Fruit fly (Drosophila melanogaster) whole organism, embryonic: Measurements from ENCODE around the gene CG2972.

Experiments used
- Abd-B ChIP-seq: fragments of 200-800 bp; sonication (Bioruptor generic); optimal IDR thresholded peaks from 2 replicates; lab custom pipeline; 2018; ENCODE audit warnings: missing biosample characterization, mild to moderate bottlenecking, missing genetic modification characterization, moderate library complexity
- Blimp-1 ChIP-seq: fragments of 200-800 bp; sonication (Bioruptor generic); optimal IDR thresholded peaks from 3 replicates; lab custom pipeline; 2018; ENCODE audit warnings: missing biosample characterization, missing genetic modification characterization, mild to moderate bottlenecking, moderate library complexity, missing genetic modification reagents
- CG10462 ChIP-seq: fragments of 200-800 bp; sonication (Bioruptor generic); optimal IDR thresholded peaks from 2 replicates; lab custom pipeline; 2016; ENCODE audit warnings: missing biosample characterization, missing genetic modification characterization
- CG1233 ChIP-seq: fragments of 200-800 bp; sonication (Bioruptor generic); optimal IDR thresholded peaks from 4 replicates; lab custom pipeline; 2018; ENCODE audit warnings: missing biosample characterization, mild to moderate bottlenecking, missing genetic modification characterization
- CG13123 ChIP-seq: fragments of 200-800 bp; sonication (Bioruptor generic); optimal IDR thresholded peaks from 2 replicates; lab custom pipeline; 2016; ENCODE audit warnings: missing biosample characterization, missing genetic modification characterization
- CG1603 ChIP-seq: fragments of 200-800 bp; sonication (Bioruptor generic); optimal IDR thresholded peaks from 2 replicates; lab custom pipeline; 2019; ENCODE audit warnings: missing biosample characterization, mild to moderate bottlenecking, missing genetic modification characterization, moderate library complexity
- CG16813 ChIP-seq: fragments of 200-800 bp; sonication (Bioruptor generic); IDR thresholded peaks from 3 replicates; pipeline ENCODE4 v1.3.6; 2022; ENCODE audit warnings: missing biosample characterization, missing genetic modification characterization; ENCODE audit not compliant: partially characterized antibody
- CG16815 ChIP-seq: fragments of 200-800 bp; sonication (Bioruptor generic); optimal IDR thresholded peaks from 3 replicates; lab custom pipeline; 2017; ENCODE audit warnings: missing biosample characterization, mild to moderate bottlenecking, missing genetic modification characterization
- CG16863 ChIP-seq: fragments of 200-800 bp; sonication (Bioruptor generic); optimal IDR thresholded peaks from 3 replicates; lab custom pipeline; 2016; ENCODE audit warnings: missing biosample characterization, missing genetic modification characterization
- CG18619 ChIP-seq: fragments of 200-800 bp; sonication (Bioruptor generic); optimal IDR thresholded peaks from 3 replicates; lab custom pipeline; 2017; ENCODE audit warnings: missing biosample characterization, mild to moderate bottlenecking, missing genetic modification characterization
- CG2199 ChIP-seq: fragments of 200-800 bp; sonication (Bioruptor generic); IDR thresholded peaks from 3 replicates; pipeline ENCODE4 v1.3.6; 2022; ENCODE audit warnings: missing biosample characterization, missing genetic modification characterization
- CG2202 ChIP-seq: fragments of 200-800 bp; sonication (Bioruptor generic); optimal IDR thresholded peaks from 2 replicates; lab custom pipeline; 2018; ENCODE audit warnings: missing biosample characterization, mild to moderate bottlenecking, missing genetic modification characterization
- CG31224 ChIP-seq: fragments of 200-800 bp; sonication (Bioruptor generic); IDR thresholded peaks from 2 replicates; pipeline ENCODE4 v1.3.6; 2022; ENCODE audit warnings: missing biosample characterization, missing genetic modification characterization
- CG4854 ChIP-seq: fragments of 200-800 bp; sonication (Bioruptor generic); optimal IDR thresholded peaks from 2 replicates; lab custom pipeline; 2016; ENCODE audit warnings: missing biosample characterization, missing genetic modification characterization, inconsistent platforms
- CG6654 ChIP-seq: fragments of 200-800 bp; sonication (Bioruptor generic); optimal IDR thresholded peaks from 2 replicates; lab custom pipeline; 2017; ENCODE audit warnings: missing biosample characterization, mild to moderate bottlenecking, missing genetic modification characterization
- CG6813 ChIP-seq: fragments of 200-800 bp; sonication (Bioruptor generic); optimal IDR thresholded peaks from 2 replicates; lab custom pipeline; 2017; ENCODE audit warnings: missing biosample characterization, missing genetic modification characterization, mild to moderate bottlenecking, moderate library complexity, missing genetic modification reagents
- CG9797 ChIP-seq: fragments of 200-800 bp; sonication (Bioruptor generic); optimal IDR thresholded peaks from 3 replicates; lab custom pipeline; 2018; ENCODE audit warnings: missing biosample characterization, mild to moderate bottlenecking, missing genetic modification characterization
- D19A ChIP-seq: fragments of 200-800 bp; optimal IDR thresholded peaks from 3 replicates; lab custom pipeline; 2019; ENCODE audit warnings: missing biosample characterization, mild to moderate bottlenecking, missing genetic modification characterization, moderate library complexity
- D19B ChIP-seq: fragments of 200-800 bp; sonication (Bioruptor generic); optimal IDR thresholded peaks from 2 replicates; lab custom pipeline; 2017; ENCODE audit warnings: missing biosample characterization, mild to moderate bottlenecking, missing genetic modification characterization
- Dip2 ChIP-seq: fragments of 200-800 bp; sonication (Bioruptor generic); IDR thresholded peaks from 2 replicates; pipeline ENCODE4 v1.3.6; 2022; ENCODE audit warnings: missing biosample characterization, missing genetic modification characterization
- HLH4C ChIP-seq: fragments of 200-800 bp; sonication (Bioruptor generic); IDR thresholded peaks from 3 replicates; pipeline ENCODE4 v1.3.6; 2022; ENCODE audit warnings: missing biosample characterization, missing genetic modification characterization; ENCODE audit not compliant: partially characterized antibody
- Lim3 ChIP-seq: fragments of 200-800 bp; sonication (Bioruptor generic); IDR thresholded peaks from 2 replicates; pipeline ENCODE4 v1.3.6; 2022; ENCODE audit warnings: missing biosample characterization, missing genetic modification characterization
- MESR4 ChIP-seq: fragments of 200-800 bp; sonication (Bioruptor generic); optimal IDR thresholded peaks from 2 replicates; lab custom pipeline; 2018; ENCODE audit warnings: missing biosample characterization, mild to moderate bottlenecking, missing genetic modification characterization, moderate library complexity
- Myb ChIP-seq: fragments of 200-800 bp; sonication (Bioruptor generic); optimal IDR thresholded peaks from 2 replicates; lab custom pipeline; 2016; ENCODE audit warnings: missing biosample characterization, missing genetic modification characterization
- Pdp1 ChIP-seq, 2 experiments: fragments of 200-800 bp; sonication (Bioruptor generic); optimal IDR thresholded peaks; 3 replicates each; lab custom pipeline; 2016; ENCODE audit warnings: missing biosample characterization in 2 of 2, missing genetic modification characterization in 2 of 2, mild to moderate bottlenecking in 1 of 2, moderate library complexity in 1 of 2
- Rfx ChIP-seq: fragments of 200-800 bp; sonication (Bioruptor generic); IDR thresholded peaks from 2 replicates; pipeline ENCODE4 v1.3.6; 2022; ENCODE audit warnings: missing biosample characterization, missing genetic modification characterization
- Sox100B ChIP-seq: fragments of 200-800 bp; sonication (Bioruptor generic); optimal IDR thresholded peaks from 3 replicates; lab custom pipeline; 2018; ENCODE audit warnings: missing biosample characterization, mild to moderate bottlenecking, missing genetic modification characterization
- Sox102F ChIP-seq: fragments of 200-800 bp; sonication (Bioruptor generic); optimal IDR thresholded peaks from 2 replicates; lab custom pipeline; 2018; ENCODE audit warnings: missing biosample characterization, mild to moderate bottlenecking, missing genetic modification characterization, moderate library complexity
- chinmo ChIP-seq: fragments of 200-800 bp; sonication (Bioruptor generic); IDR thresholded peaks from 4 replicates; pipeline ENCODE4 v1.3.6; 2022; ENCODE audit warnings: missing biosample characterization, missing genetic modification characterization; ENCODE audit not compliant: partially characterized antibody
- dysf ChIP-seq: fragments of 200-800 bp; sonication (Bioruptor generic); IDR thresholded peaks from 3 replicates; pipeline ENCODE4 v1.3.6; 2022; ENCODE audit warnings: missing biosample characterization, missing genetic modification characterization
- ems ChIP-seq: fragments of 200-800 bp; sonication (Bioruptor generic); optimal IDR thresholded peaks from 3 replicates; lab custom pipeline; 2016; ENCODE audit warnings: missing biosample characterization, missing genetic modification characterization
- en ChIP-seq: fragments of 200-800 bp; sonication (Bioruptor generic); optimal IDR thresholded peaks from 2 replicates; lab custom pipeline; 2016; ENCODE audit warnings: missing biosample characterization, missing genetic modification characterization
- eve ChIP-seq, 2 experiments: fragments of >200 bp; optimal IDR thresholded peaks; 2 replicates each; lab custom pipeline; 2017; ENCODE audit warnings: missing biosample characterization in 2 of 2, missing genetic modification characterization in 2 of 2
- exex ChIP-seq: fragments of 200-800 bp; sonication (Bioruptor generic); optimal IDR thresholded peaks from 4 replicates; lab custom pipeline; 2018; ENCODE audit warnings: missing biosample characterization, mild to moderate bottlenecking, missing genetic modification characterization, moderate library complexity
- grn ChIP-seq: fragments of 200-800 bp; sonication (Bioruptor generic); optimal IDR thresholded peaks from 3 replicates; lab custom pipeline; 2017; ENCODE audit warnings: missing biosample characterization, missing genetic modification characterization
- gro ChIP-seq: fragments of 200-800 bp; sonication (Bioruptor generic); optimal IDR thresholded peaks from 2 replicates; lab custom pipeline; 2016; ENCODE audit warnings: missing biosample characterization, missing genetic modification characterization
- hb ChIP-seq: fragments of 200-800 bp; sonication (Bioruptor generic); IDR thresholded peaks from 3 replicates; pipeline ENCODE4 v1.3.6; 2022; ENCODE audit warnings: missing biosample characterization, missing genetic modification characterization; ENCODE audit not compliant: partially characterized antibody
- nmo ChIP-seq: fragments of 200-800 bp; sonication (Bioruptor generic); optimal IDR thresholded peaks from 2 replicates; lab custom pipeline; 2018; ENCODE audit warnings: missing biosample characterization, mild to moderate bottlenecking, missing genetic modification characterization, moderate library complexity
- peb ChIP-seq: fragments of 200-800 bp; sonication (Bioruptor generic); IDR thresholded peaks from 2 replicates; pipeline ENCODE4 v1.3.6; 2022; ENCODE audit warnings: missing biosample characterization, missing genetic modification characterization
- pfk ChIP-seq: fragments of 200-800 bp; sonication (Bioruptor generic); optimal IDR thresholded peaks from 2 replicates; lab custom pipeline; 2018; ENCODE audit warnings: missing biosample characterization, mild to moderate bottlenecking, missing genetic modification characterization, moderate library complexity
- pho ChIP-seq: fragments of 200-800 bp; sonication (Bioruptor generic); optimal IDR thresholded peaks from 2 replicates; lab custom pipeline; 2016; ENCODE audit warnings: missing biosample characterization, missing genetic modification characterization
- pros ChIP-seq: fragments of 200-800 bp; sonication (Bioruptor generic); optimal IDR thresholded peaks from 3 replicates; lab custom pipeline; 2019; ENCODE audit warnings: missing biosample characterization, mild to moderate bottlenecking, missing genetic modification characterization, moderate library complexity
- so ChIP-seq: fragments of 200-800 bp; sonication (Bioruptor generic); IDR thresholded peaks from 3 replicates; pipeline ENCODE4 v1.3.6; 2022; ENCODE audit warnings: missing biosample characterization, missing genetic modification characterization
- ssp ChIP-seq: fragments of 200-800 bp; sonication (Bioruptor generic); IDR thresholded peaks from 2 replicates; pipeline ENCODE4 v1.3.6; 2022; ENCODE audit warnings: missing biosample characterization, missing genetic modification characterization
- trh ChIP-seq: fragments of 200-800 bp; sonication (Bioruptor generic); optimal IDR thresholded peaks from 2 replicates; lab custom pipeline; 2016; ENCODE audit warnings: missing biosample characterization, missing genetic modification characterization
- tup ChIP-seq: fragments of 200-800 bp; sonication (Bioruptor generic); optimal IDR thresholded peaks from 2 replicates; lab custom pipeline; 2016; ENCODE audit warnings: missing biosample characterization, mild to moderate bottlenecking, missing genetic modification characterization, moderate library complexity
- zen2 ChIP-seq: fragments of 200-800 bp; sonication (Bioruptor generic); IDR thresholded peaks from 3 replicates; pipeline ENCODE4 v1.3.6; 2022; ENCODE audit warnings: missing biosample characterization, missing genetic modification characterization; ENCODE audit not compliant: partially characterized antibody
- zf30C ChIP-seq: fragments of 200-800 bp; sonication (Bioruptor generic); optimal IDR thresholded peaks from 3 replicates; lab custom pipeline; 2018; ENCODE audit warnings: missing biosample characterization, mild to moderate bottlenecking, missing genetic modification characterization

CG2972 gene

DNA sequence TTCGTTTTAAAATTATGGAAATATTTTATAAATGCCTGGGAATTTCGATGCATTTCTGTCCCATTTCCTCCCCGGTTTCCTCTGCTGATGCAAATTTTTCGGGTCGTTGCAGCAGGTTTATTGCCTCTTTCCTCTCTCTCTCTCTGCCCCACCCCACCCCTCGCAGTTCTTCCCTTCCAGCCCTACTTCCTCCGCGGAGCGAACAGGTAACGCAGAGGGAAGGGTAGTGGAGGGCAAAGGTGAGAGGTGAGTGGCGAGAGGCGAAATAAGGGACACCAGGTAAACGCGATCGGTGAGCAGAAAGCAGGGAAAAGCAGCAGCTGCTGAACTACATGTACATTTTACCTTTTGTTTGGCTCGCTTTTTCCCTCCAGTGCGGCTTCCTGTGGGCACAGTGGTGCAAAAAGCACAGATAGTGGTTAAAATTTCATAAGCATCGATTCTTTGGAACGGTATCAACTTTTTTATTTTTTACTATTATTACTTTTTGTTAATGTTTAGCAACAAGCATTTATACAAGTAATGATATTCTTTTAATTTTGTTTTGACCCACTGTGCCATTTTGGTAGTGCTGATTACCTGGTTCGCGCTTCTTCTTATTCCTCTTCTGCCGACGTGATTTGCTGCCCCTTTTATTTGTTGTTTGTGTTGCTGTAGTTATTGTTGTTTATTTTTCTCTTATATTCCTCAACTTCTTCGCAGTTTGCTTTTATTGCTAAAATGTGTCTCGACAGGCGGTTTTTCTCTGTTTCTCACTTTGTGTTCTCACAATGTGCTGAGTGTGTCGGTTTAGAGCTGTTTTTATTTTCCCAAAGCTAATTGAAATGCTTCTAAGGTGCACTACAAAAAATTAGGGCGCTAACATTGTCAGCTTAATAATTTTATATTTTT lies 5.3 kb downstream of the CG2972 start (continued):
- TF ChIP-seq CG16815 (GFP tag; lab: Kevin White, UChicago): peak; percentile 61
- TF ChIP-seq zf30C (GFP tag; lab: Kevin White, UChicago): no peak
- no peak for TF ChIP-seq CG16863 (GFP tag; lab: Kevin White, UChicago)
- no peak for TF ChIP-seq gro (GFP tag; lab: Kevin White, UChicago)
- peak; percentile 71 for TF ChIP-seq dysf (GFP tag; lab: Robert Waterston, UW)
- TF ChIP-seq pros (GFP tag; lab: Kevin White, UChicago): peak; percentile 85
- peak; percentile 34 for TF ChIP-seq D19A
- no peak for TF ChIP-seq exex (tag; lab: Kevin White, UChicago)
- TF ChIP-seq Sox100B (GFP tag; lab: Kevin White, UChicago): no peak
- TF ChIP-seq hb: no peak
- no peak for TF ChIP-seq HLH4C (GFP tag; lab: Robert Waterston, UW)
- peak; percentile 65 for TF ChIP-seq Sox102F (GFP tag; lab: Kevin White, UChicago)
- peak; percentile 30 for TF ChIP-seq CG4854 (GFP tag; lab: Kevin White, UChicago)
- peak; percentile 63 for TF ChIP-seq Rfx (GFP tag; lab: Robert Waterston, UW)
- peak; percentile 9 for TF ChIP-seq tup
- no peak for TF ChIP-seq Dip2 (GFP tag; lab: Robert Waterston, UW)
- peak; percentile 39 for TF ChIP-seq CG1233 (GFP tag; lab: Kevin White, UChicago)
- TF ChIP-seq peb: peak; percentile 29; the same call in 1 of the 2 replicates
- no peak for TF ChIP-seq pfk
- TF ChIP-seq CG10462: no peak
- no peak for TF ChIP-seq MESR4 (GFP tag; lab: Kevin White, UChicago)
- TF ChIP-seq Pdp1 (GFP tag; optimal IDR thresholded peaks at IDR 0.05; lab: Kevin White, UChicago): peak; percentile 36 to 39
- TF ChIP-seq nmo: peak; percentile 59
- peak; percentile 57 for TF ChIP-seq CG6813 (GFP tag; lab: Kevin White, UChicago)
- TF ChIP-seq ssp (GFP tag; lab: Robert Waterston, UW): peak; percentile 36; the same call in 1 of the 2 replicates
- TF ChIP-seq en: no peak
- peak; percentile 39 for TF ChIP-seq CG18619 (GFP tag; lab: Kevin White, UChicago)
- peak in 1 of 2 experiments; percentile 9 for TF ChIP-seq eve (GFP tag; optimal IDR thresholded peaks at IDR 0.05; lab: Kevin White, UChicago)
- TF ChIP-seq CG9797: no peak
- TF ChIP-seq CG2199 (GFP tag; lab: Robert Waterston, UW): no peak
- 0 out of 3 replicates have a peak, but pooled peaks have one; percentile 46 for TF ChIP-seq so (GFP tag; lab: Robert Waterston, UW)
- TF ChIP-seq pho: no peak
- TF ChIP-seq Myb (GFP tag; lab: Kevin White, UChicago): no peak
- TF ChIP-seq ems (GFP tag; lab: Kevin White, UChicago): peak; percentile 50
- TF ChIP-seq CG6654 (GFP tag; lab: Kevin White, UChicago): no peak
- TF ChIP-seq CG13123 (GFP tag; lab: Kevin White, UChicago): no peak
- TF ChIP-seq CG2202 (tag; lab: Kevin White, UChicago): peak; percentile 52
- no peak for TF ChIP-seq grn (GFP tag; lab: Kevin White, UChicago)
- TF ChIP-seq trh (GFP tag; lab: Kevin White, UChicago): no peak
- TF ChIP-seq D19B (GFP tag; lab: Kevin White, UChicago): no peak
- peak; percentile 48 for TF ChIP-seq CG31224
- TF ChIP-seq Lim3: no peak
- TF ChIP-seq CG16813 (GFP tag; lab: Robert Waterston, UW): peak; percentile 29; the same call in 1 of the 3 replicates
- no peak for TF ChIP-seq zen2 (GFP tag; lab: Robert Waterston, UW)
- TF ChIP-seq Blimp-1 (GFP tag; lab: Kevin White, UChicago): peak; percentile 38
- peak; percentile 25 for TF ChIP-seq Abd-B (GFP tag; lab: Kevin White, UChicago)
- TF ChIP-seq chinmo (GFP tag; lab: Robert Waterston, UW): no peak
- no peak for TF ChIP-seq CG1603 (tag; lab: Kevin White, UChicago)
